Worm (Caenorhabditis elegans): ENCODE data around the gene C23H5.8.

- no peak for TF ChIP-seq ama-1 (optimal IDR thresholded peaks at IDR 0.05)
- no peak for TF ChIP-seq fkh-10 (GFP tag; optimal IDR thresholded peaks at IDR 0.05)
Observed at ce11 chrIV:2102793-2103192, 10.4 kb downstream of the C23H5.8 start, which contains the start of gene C23H5.15.
